Worm (Caenorhabditis elegans) whole organism, late embryonic: ENCODE data around the gene C34C12.6.

Experiments used
- C08G9.2 ChIP-seq: sonication (generic microtip); optimal IDR thresholded peaks from 2 replicates; lab custom pipeline; 2016; ENCODE audit warnings: mild to moderate bottlenecking, missing genetic modification characterization, moderate library complexity, missing compliant biosample characterization
- F13H6.1 ChIP-seq: sonication (generic microtip); optimal IDR thresholded peaks from 2 replicates; lab custom pipeline; 2016; ENCODE audit warnings: missing genetic modification characterization, missing compliant biosample characterization
- K09A11.1 ChIP-seq: sonication (generic microtip); optimal IDR thresholded peaks from 2 replicates; lab custom pipeline; 2017; ENCODE audit warnings: antibody characterized with exemption, mild to moderate bottlenecking, missing genetic modification characterization, missing compliant biosample characterization; ENCODE audit not compliant: insufficient read depth
- ahr-1 ChIP-seq: sonication (generic microtip); optimal IDR thresholded peaks from 2 replicates; lab custom pipeline; 2016; ENCODE audit warnings: missing genetic modification characterization, missing compliant biosample characterization
- ceh-18 ChIP-seq: sonication (generic microtip); optimal IDR thresholded peaks from 2 replicates; lab custom pipeline; 2016; ENCODE audit warnings: missing genetic modification characterization, missing compliant biosample characterization
- ceh-24 ChIP-seq: sonication (generic microtip); optimal IDR thresholded peaks from 2 replicates; lab custom pipeline; 2016; ENCODE audit warnings: mild to moderate bottlenecking, missing genetic modification characterization, missing compliant biosample characterization
- ceh-30 ChIP-seq: fragments of 150-350 bp; optimal IDR thresholded peaks from 2 replicates; lab custom pipeline; 2014; ENCODE audit warnings: missing biosample characterization, missing genetic modification characterization
- ceh-31 ChIP-seq: sonication (generic microtip); optimal IDR thresholded peaks from 2 replicates; lab custom pipeline; 2016; ENCODE audit warnings: missing genetic modification characterization, missing compliant biosample characterization
- ceh-34 ChIP-seq: sonication (generic microtip); optimal IDR thresholded peaks from 2 replicates; lab custom pipeline; 2016; ENCODE audit warnings: mild to moderate bottlenecking, missing genetic modification characterization, missing compliant biosample characterization
- ceh-45 ChIP-seq: fragments of 200-800 bp; sonication (Bioruptor generic); IDR thresholded peaks from 2 replicates; pipeline ENCODE4 v1.3.6; 2022; ENCODE audit warnings: missing genetic modification reagents, missing genetic modification characterization, missing compliant biosample characterization
- ceh-48 ChIP-seq: sonication (generic microtip); optimal IDR thresholded peaks from 2 replicates; lab custom pipeline; 2016; ENCODE audit warnings: missing genetic modification characterization, inconsistent platforms, missing compliant biosample characterization
- ceh-6 ChIP-seq: fragments of 200-800 bp; sonication (Bioruptor generic); optimal IDR thresholded peaks from 2 replicates; lab custom pipeline; 2018; ENCODE audit warnings: mild to moderate bottlenecking, missing genetic modification characterization, missing compliant biosample characterization
- ceh-9 ChIP-seq: sonication (generic microtip); optimal IDR thresholded peaks from 2 replicates; lab custom pipeline; 2016; ENCODE audit warnings: mild to moderate bottlenecking, missing genetic modification characterization, inconsistent platforms, missing compliant biosample characterization
- che-1 ChIP-seq: sonication (generic microtip); optimal IDR thresholded peaks from 2 replicates; lab custom pipeline; 2016; ENCODE audit warnings: mild to moderate bottlenecking, missing genetic modification characterization, missing compliant biosample characterization
- dve-1 ChIP-seq: sonication (generic microtip); optimal IDR thresholded peaks from 2 replicates; lab custom pipeline; 2017; ENCODE audit warnings: antibody characterized with exemption, mild to moderate bottlenecking, missing genetic modification characterization, missing compliant biosample characterization
- ets-4 ChIP-seq: sonication (generic microtip); optimal IDR thresholded peaks from 2 replicates; lab custom pipeline; 2016; ENCODE audit warnings: missing genetic modification characterization, missing compliant biosample characterization
- fax-1 ChIP-seq: sonication (generic microtip); optimal IDR thresholded peaks from 2 replicates; lab custom pipeline; 2016; ENCODE audit warnings: missing genotype, missing genetic modification characterization, missing compliant biosample characterization
- hlh-13 ChIP-seq: fragments of 200-800 bp; sonication (Bioruptor generic); optimal IDR thresholded peaks from 2 replicates; lab custom pipeline; 2018; ENCODE audit warnings: mild to moderate bottlenecking, missing genetic modification characterization, missing compliant biosample characterization
- hlh-15 ChIP-seq: sonication (generic microtip); optimal IDR thresholded peaks from 2 replicates; lab custom pipeline; 2016; ENCODE audit warnings: missing genetic modification characterization, missing compliant biosample characterization
- lim-6 ChIP-seq: sonication (generic microtip); optimal IDR thresholded peaks from 2 replicates; lab custom pipeline; 2016; ENCODE audit warnings: missing genetic modification characterization, missing compliant biosample characterization
- lin-11 ChIP-seq: fragments of 200-800 bp; sonication (Bioruptor generic); optimal IDR thresholded peaks from 2 replicates; lab custom pipeline; 2018; ENCODE audit warnings: mild to moderate bottlenecking, missing genetic modification characterization, missing compliant biosample characterization
- madf-2 ChIP-seq: sonication (generic microtip); optimal IDR thresholded peaks from 2 replicates; lab custom pipeline; 2017; ENCODE audit warnings: missing genetic modification characterization, missing compliant biosample characterization
- nfya-1 ChIP-seq: sonication (generic microtip); optimal IDR thresholded peaks from 2 replicates; lab custom pipeline; 2017; ENCODE audit warnings: missing genetic modification characterization, mild to moderate bottlenecking, missing compliant biosample characterization, antibody characterized with exemption, moderate library complexity
- nhr-11 ChIP-seq: fragments of 150-350 bp; optimal IDR thresholded peaks from 2 replicates; lab custom pipeline; 2014; ENCODE audit warnings: missing biosample characterization, missing genetic modification characterization
- npax-4 ChIP-seq: sonication (generic microtip); optimal IDR thresholded peaks from 2 replicates; lab custom pipeline; 2016; ENCODE audit warnings: missing genetic modification characterization, missing compliant biosample characterization
- odd-2 ChIP-seq: sonication (generic microtip); optimal IDR thresholded peaks from 2 replicates; lab custom pipeline; 2017; ENCODE audit warnings: antibody characterized with exemption, mild to moderate bottlenecking, missing genetic modification characterization, missing compliant biosample characterization
- pat-9 ChIP-seq: fragments of 200-800 bp; sonication (Bioruptor generic); optimal IDR thresholded peaks from 2 replicates; lab custom pipeline; 2018; ENCODE audit warnings: mild to moderate bottlenecking, missing genetic modification characterization, moderate library complexity, missing compliant biosample characterization
- pax-1 ChIP-seq: fragments of 150-350 bp; optimal IDR thresholded peaks from 2 replicates; lab custom pipeline; 2014; ENCODE audit warnings: missing biosample characterization, missing genetic modification characterization
- pha-4 ChIP-seq: fragments of 150-350 bp; optimal IDR thresholded peaks from 2 replicates; lab custom pipeline; 2018; ENCODE audit warnings: missing biosample characterization, missing genetic modification reagents, missing genetic modification characterization
- pqm-1 ChIP-seq: sonication (generic microtip); optimal IDR thresholded peaks from 2 replicates; lab custom pipeline; 2016; ENCODE audit warnings: missing genetic modification characterization, missing compliant biosample characterization
- ref-2 ChIP-seq: sonication (generic microtip); optimal IDR thresholded peaks from 2 replicates; lab custom pipeline; 2016; ENCODE audit warnings: missing genetic modification characterization, missing compliant biosample characterization
- sdc-2 ChIP-seq: sonication (generic microtip); optimal IDR thresholded peaks from 2 replicates; lab custom pipeline; 2016; ENCODE audit warnings: missing genotype, missing genetic modification characterization, missing compliant biosample characterization
- sox-4 ChIP-seq: sonication (generic microtip); optimal IDR thresholded peaks from 2 replicates; lab custom pipeline; 2017; ENCODE audit warnings: mild to moderate bottlenecking, missing genetic modification characterization, inconsistent platforms, missing compliant biosample characterization
- tbx-2 ChIP-seq: sonication (generic microtip); optimal IDR thresholded peaks from 2 replicates; lab custom pipeline; 2016; ENCODE audit warnings: missing genetic modification characterization, missing compliant biosample characterization
- tbx-7 ChIP-seq: sonication (generic microtip); optimal IDR thresholded peaks from 2 replicates; lab custom pipeline; 2016; ENCODE audit warnings: missing genotype, missing genetic modification characterization, missing compliant biosample characterization
- ttx-3 ChIP-seq: sonication (generic microtip); optimal IDR thresholded peaks from 2 replicates; lab custom pipeline; 2016; ENCODE audit warnings: missing genetic modification reagents, missing genetic modification characterization, missing compliant biosample characterization
- unc-42 ChIP-seq: sonication (generic microtip); optimal IDR thresholded peaks from 2 replicates; lab custom pipeline; 2016; ENCODE audit warnings: missing genotype, missing genetic modification characterization, missing compliant biosample characterization
- unc-55 ChIP-seq: sonication (generic microtip); optimal IDR thresholded peaks from 2 replicates; lab custom pipeline; 2017; ENCODE audit warnings: missing biosample characterization, missing genetic modification reagents, missing genetic modification characterization
- unc-86 ChIP-seq: sonication (generic microtip); optimal IDR thresholded peaks from 2 replicates; lab custom pipeline; 2016; ENCODE audit warnings: missing genetic modification characterization, missing compliant biosample characterization
- ztf-16 ChIP-seq: sonication (generic microtip); optimal IDR thresholded peaks from 2 replicates; lab custom pipeline; 2017; ENCODE audit warnings: missing genetic modification characterization, missing compliant biosample characterization

The C34C12.6 gene

DNA sequence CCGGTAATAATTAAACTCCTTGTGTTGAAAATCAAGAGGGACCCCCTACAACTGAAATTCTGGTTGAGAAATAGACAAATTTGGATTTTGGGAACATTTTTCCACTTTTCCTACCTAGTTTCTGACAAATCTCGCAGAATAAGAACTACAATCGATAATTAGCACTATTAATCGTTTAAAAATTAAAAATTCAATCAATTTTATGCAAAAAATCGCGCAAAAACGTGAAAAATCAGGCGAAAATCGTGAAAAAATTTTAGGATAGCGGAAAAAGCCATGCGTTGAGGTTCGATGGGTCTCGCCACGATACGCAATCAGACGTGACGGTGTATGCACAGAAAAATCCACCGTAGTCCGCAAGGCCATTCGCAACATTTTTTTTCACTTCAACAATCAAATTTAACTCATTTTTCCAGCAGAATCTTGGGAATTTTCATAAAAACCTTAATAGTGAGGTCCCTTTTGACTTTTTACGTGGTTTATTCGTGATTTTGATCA is 22.7 kb downstream of the C34C12.6 start, which contains the start of gene lias-1 (continued):
- TF ChIP-seq C08G9.2 (tag; lab: Kevin White, UChicago), result no peak
- peak; percentile 75 for TF ChIP-seq tbx-2
- TF ChIP-seq ceh-6 (GFP tag; lab: Kevin White, UChicago), result no peak
- TF ChIP-seq odd-2 (tag; lab: Kevin White, UChicago), result no peak
- TF ChIP-seq nhr-11 (tag; lab: Kevin White, UChicago), result no peak
- no peak for TF ChIP-seq tbx-7 (tag; lab: Kevin White, UChicago)
- TF ChIP-seq npax-4 (tag; lab: Kevin White, UChicago), result no peak
- peak; percentile 52 for TF ChIP-seq ztf-16 (tag; lab: Kevin White, UChicago)
- TF ChIP-seq hlh-13 (GFP tag; lab: Kevin White, UChicago), result no peak
- peak; percentile 42 for TF ChIP-seq ceh-34 (tag; lab: Kevin White, UChicago)
- no peak for TF ChIP-seq lim-6 (tag; lab: Kevin White, UChicago)
- peak; percentile 13 for TF ChIP-seq ttx-3 (tag; lab: Kevin White, UChicago)
- TF ChIP-seq ceh-48 (tag; lab: Kevin White, UChicago), result peak; percentile 5
- peak; percentile 38 for TF ChIP-seq ceh-24
- TF ChIP-seq ceh-30, result peak; percentile 54
- TF ChIP-seq ceh-31 (tag; lab: Kevin White, UChicago), result peak; percentile 60
- TF ChIP-seq ahr-1 (tag; lab: Kevin White, UChicago), result no peak
- no peak for TF ChIP-seq K09A11.1
- TF ChIP-seq madf-2 (tag; lab: Kevin White, UChicago), result peak; percentile 35
- peak; percentile 67 for TF ChIP-seq ceh-18
- TF ChIP-seq ref-2, result no peak
- TF ChIP-seq nfya-1, result peak; percentile 86
- TF ChIP-seq lin-11 (tag; lab: Kevin White, UChicago), result no peak
- no peak for TF ChIP-seq sdc-2 (tag; lab: Kevin White, UChicago)
- TF ChIP-seq pax-1 (tag; lab: Kevin White, UChicago), result peak; percentile 67
- TF ChIP-seq ets-4 (tag; lab: Kevin White, UChicago), result no peak
- no peak for TF ChIP-seq pha-4
- peak; percentile 19 for TF ChIP-seq unc-86
- TF ChIP-seq hlh-15 (tag; lab: Kevin White, UChicago), result no peak
- TF ChIP-seq che-1 (tag; lab: Kevin White, UChicago), result no peak
- no peak for TF ChIP-seq sox-4 (tag; lab: Kevin White, UChicago)

DNA sequence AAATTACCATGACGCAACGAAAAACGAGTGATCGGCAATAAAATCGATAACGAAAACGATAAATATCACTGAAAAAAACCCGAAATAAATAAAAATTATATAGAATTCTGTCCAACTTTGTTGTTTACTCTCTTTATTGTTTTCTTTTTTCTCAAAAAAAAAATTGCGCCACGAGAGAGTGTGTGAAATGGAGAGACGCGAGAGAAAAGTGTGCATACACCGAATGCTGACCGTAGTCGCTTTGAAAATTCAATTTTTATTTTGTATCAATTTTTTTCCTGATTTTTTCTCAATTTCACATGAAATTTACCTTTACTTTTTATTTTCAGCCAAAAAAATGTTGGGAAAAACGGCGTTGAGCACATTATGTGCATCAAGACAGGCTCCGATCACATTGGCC is 27.5 kb downstream of the C34C12.6 start, which contains the start of the genes M01F1.4 and mrpl-35:
Gene M01F1.4, minus strand, starts transcription at position 126 of the 400 bp plus-strand sequence.
Gene mrpl-35, plus strand, starts transcription at position 330 of the 400 bp plus-strand sequence.
- TF ChIP-seq pat-9 (no peak), unc-42 (tag; lab: Kevin White, UChicago) (peak; percentile 35)

DNA sequence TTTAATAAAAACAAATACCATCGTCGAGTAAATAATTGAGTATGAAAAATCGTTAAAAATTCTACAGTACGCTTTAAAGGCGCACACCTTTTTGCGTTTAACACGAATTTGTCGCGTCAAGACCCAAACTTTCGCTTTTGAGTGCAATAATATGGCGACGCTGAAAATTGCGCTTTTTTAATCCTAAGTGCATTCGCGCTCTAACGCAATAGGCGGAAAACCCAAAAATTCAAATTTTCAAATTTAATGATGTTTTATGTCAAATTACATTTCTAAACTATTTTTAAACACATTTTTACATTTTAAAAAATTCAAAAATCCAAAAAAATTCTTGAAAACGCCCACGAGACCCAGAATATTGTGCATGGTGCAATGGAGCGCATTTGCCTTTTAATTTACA is 29.4 kb downstream of the C34C12.6 start:
- TF ChIP-seq ceh-9 (tag; lab: Kevin White, UChicago) (no peak), ceh-45 (no peak), F13H6.1 (no peak), pqm-1 (tag; lab: Kevin White, UChicago) (no peak)

DNA sequence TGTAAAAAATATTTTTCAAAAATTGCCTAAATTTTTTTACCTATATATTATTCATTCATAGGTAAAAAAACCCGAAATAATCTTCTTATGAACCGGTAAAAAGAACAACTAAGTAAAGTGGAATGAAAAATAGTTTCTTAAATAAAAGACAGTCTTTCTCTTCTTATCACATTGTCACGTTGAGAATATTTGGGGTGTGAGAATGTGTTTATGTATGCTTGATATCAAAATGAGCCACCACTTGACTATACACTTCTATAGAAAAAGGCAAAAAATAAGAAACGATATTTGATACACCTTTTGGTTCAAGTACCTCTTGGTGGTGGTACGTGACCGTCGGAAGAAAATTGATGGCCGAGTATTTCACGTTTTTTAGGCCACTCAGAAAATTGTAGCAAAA is 37.1 kb downstream of the C34C12.6 start, which contains the start of gene hmit-1.3:
Gene hmit-1.3, minus strand, starts transcription at position 103 of the 400 bp plus-strand sequence.
- TF ChIP-seq dve-1 (tag; lab: Kevin White, UChicago), result no peak
- no peak for TF ChIP-seq unc-42 (tag; lab: Kevin White, UChicago)
- no peak for TF ChIP-seq unc-55 (GFP tag; lab: Kevin White, UChicago)
- TF ChIP-seq fax-1 (tag; lab: Kevin White, UChicago), result no peak
